In the genomic region with DNA sequence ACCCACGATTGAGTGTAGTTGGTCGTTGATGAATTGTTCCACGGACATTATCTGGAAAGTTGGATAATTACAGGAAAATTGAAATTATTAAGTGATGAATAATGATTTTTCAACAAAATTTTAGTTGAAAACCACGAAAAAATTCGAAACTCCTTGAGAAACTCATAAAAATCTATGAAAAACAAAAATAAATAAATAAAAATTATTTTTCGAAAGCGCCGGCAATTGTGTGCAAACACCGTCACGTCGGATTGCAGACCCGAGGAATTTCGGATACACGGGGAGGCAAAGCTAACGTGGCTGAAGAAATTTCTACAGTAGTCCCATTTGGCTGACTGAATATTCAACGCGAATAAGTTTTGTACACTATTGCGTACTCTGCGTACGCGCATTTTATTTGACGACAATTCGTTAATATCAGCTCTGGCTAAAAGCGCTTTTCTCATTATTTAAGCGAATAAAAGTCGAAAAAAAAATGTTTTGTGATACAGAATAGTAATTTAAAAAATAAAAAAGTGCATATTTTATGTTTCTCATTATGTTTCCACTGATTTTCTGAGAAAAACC, we compare ENCODE assay signal across 4 worm cellular contexts.
A peak's percentile ranks its signal among the peaks of the same experiment; 100 is the strongest.
TF ChIP-seq lines count a peak whose summit lies in the region.
"Not testable (repeated sequence)": the region's sequence is repeated elsewhere in the genome, so short reads cannot be mapped to it uniquely, and the experiment has no call there.

A gene (minus strand): TSS at position 51 of the 567 bp plus-strand sequence.

TF ChIP-seq in whole organism, L2 larva, 48 proteins besides CTCF, POLR2A, EP300 and RAD21 (continues in another document):
- TF ChIP-seq nhr-6 (tag; optimal IDR thresholded peaks at IDR 0.05; lab: Kevin White, UChicago) (peak; percentile 73), lsy-2 (tag; optimal IDR thresholded peaks at IDR 0.05; lab: Kevin White, UChicago) (peak; percentile 96 to 99), sma-3 (GFP tag; optimal IDR thresholded peaks at IDR 0.05; lab: Kevin White, UChicago) (peak; percentile 99), nhr-129 (tag; optimal IDR thresholded peaks at IDR 0.05; lab: Kevin White, UChicago) (peak; percentile 69), unc-55 (GFP tag; optimal IDR thresholded peaks at IDR 0.05; lab: Kevin White, UChicago) (peak; percentile 84), R02D3.7 (tag; optimal IDR thresholded peaks at IDR 0.05; lab: Kevin White, UChicago) (peak; percentile 21), gmeb-1 (tag; optimal IDR thresholded peaks at IDR 0.05; lab: Kevin White, UChicago) (peak; percentile 81), nhr-237 (tag; optimal IDR thresholded peaks at IDR 0.05; lab: Kevin White, UChicago) (peak; percentile 67), zag-1 (tag; optimal IDR thresholded peaks at IDR 0.05; lab: Kevin White, UChicago) (peak; percentile 56), nhr-77 (tag; optimal IDR thresholded peaks at IDR 0.05; lab: Kevin White, UChicago) (peak; percentile 92), nhr-25 (tag; optimal IDR thresholded peaks at IDR 0.05; lab: Kevin White, UChicago) (peak; percentile 87), snpc-4 (tag; optimal IDR thresholded peaks at IDR 0.05; lab: Kevin White, UChicago) (peak; percentile 60), crh-2 (tag; optimal IDR thresholded peaks at IDR 0.05; lab: Kevin White, UChicago) (peak; percentile 87), C34F6.9 (tag; optimal IDR thresholded peaks at IDR 0.05; lab: Kevin White, UChicago) (peak; percentile 85), ztf-4 (tag; optimal IDR thresholded peaks at IDR 0.05; lab: Kevin White, UChicago) (peak; percentile 46), mab-5 (tag; optimal IDR thresholded peaks at IDR 0.05; lab: Kevin White, UChicago) (peak; percentile 67), mdl-1 (tag; optimal IDR thresholded peaks at IDR 0.05; lab: Kevin White, UChicago) (peak in 1 of 2 experiments; percentile 80), Y55F3AM.14 (GFP tag; optimal IDR thresholded peaks at IDR 0.05; lab: Kevin White, UChicago) (peak; percentile 87), ZK546.5 (tag; optimal IDR thresholded peaks at IDR 0.05; lab: Kevin White, UChicago) (peak; percentile 74), sem-4 (tag; optimal IDR thresholded peaks at IDR 0.05; lab: Kevin White, UChicago) (peak; percentile 17), nhr-21 (tag; optimal IDR thresholded peaks at IDR 0.05; lab: Kevin White, UChicago) (peak; percentile 91)

TF ChIP-seq in whole organism, L4 larva, 104 proteins besides CTCF, POLR2A, EP300 and RAD21 (continues in another document):
- peak; percentile 98 for TF ChIP-seq egl-43 (GFP tag; IDR thresholded peaks at IDR 0.05; lab: Robert Waterston, UW)
- TF ChIP-seq hlh-30 (tag; optimal IDR thresholded peaks at IDR 0.05; lab: Kevin White, UChicago; ENCODE audit: insufficient read depth): peak; percentile 71
- peak; percentile 62 for TF ChIP-seq nhr-10 (tag; optimal IDR thresholded peaks at IDR 0.05; lab: Kevin White, UChicago)
- peak; percentile 100 for TF ChIP-seq zfp-3 (GFP tag; conservative IDR thresholded peaks at IDR 0.05; lab: Robert Waterston, UW)
- TF ChIP-seq F49E8.2 (tag; optimal IDR thresholded peaks at IDR 0.05; lab: Kevin White, UChicago; ENCODE audit: borderline replicate concordance): peak; percentile 84
- peak; percentile 94 for TF ChIP-seq dve-1 (tag; optimal IDR thresholded peaks at IDR 0.05; lab: Kevin White, UChicago; ENCODE audit: insufficient read depth)
- TF ChIP-seq duxl-1 (tag; optimal IDR thresholded peaks at IDR 0.05; lab: Kevin White, UChicago; ENCODE audit: poor library complexity): peak; percentile 92
- TF ChIP-seq mxl-3 (GFP tag; optimal IDR thresholded peaks at IDR 0.05; lab: Kevin White, UChicago): peak; percentile 94
- TF ChIP-seq T20F7.1 (GFP tag; optimal IDR thresholded peaks at IDR 0.05; lab: Kevin White, UChicago): peak; percentile 95
- TF ChIP-seq sdz-12 (GFP tag; optimal IDR thresholded peaks at IDR 0.05; lab: Kevin White, UChicago): peak; percentile 73
- peak; percentile 100 for TF ChIP-seq hmg-1.1 (GFP tag; IDR thresholded peaks at IDR 0.05; lab: Robert Waterston, UW)
- TF ChIP-seq jun-1 (tag; optimal IDR thresholded peaks at IDR 0.05; lab: Kevin White, UChicago): peak; percentile 40
- TF ChIP-seq arid-1 (GFP tag; conservative IDR thresholded peaks at IDR 0.05; lab: Robert Waterston, UW): peak; percentile 98
- peak; percentile 99 for TF ChIP-seq T26A8.4 (GFP tag; IDR thresholded peaks at IDR 0.05; lab: Robert Waterston, UW)
- TF ChIP-seq madf-5 (GFP tag; IDR thresholded peaks at IDR 0.05; lab: Robert Waterston, UW): peak; percentile 99 to 100
- peak; percentile 98 for TF ChIP-seq lin-38 (GFP tag; IDR thresholded peaks at IDR 0.05; lab: Robert Waterston, UW)
- TF ChIP-seq daf-16 (GFP tag; optimal IDR thresholded peaks at IDR 0.05; lab: Kevin White, UChicago): peak; percentile 70 to 92
- peak; percentile 76 for TF ChIP-seq daf-16 (tag; optimal IDR thresholded peaks at IDR 0.05; lab: Kevin White, UChicago)
- peak; percentile 93 for TF ChIP-seq spr-1 (tag; optimal IDR thresholded peaks at IDR 0.05; lab: Kevin White, UChicago)
- TF ChIP-seq tag-97 (GFP tag; IDR thresholded peaks at IDR 0.05; lab: Robert Waterston, UW): peak; percentile 100
- peak; percentile 84 for TF ChIP-seq aha-1 (tag; lab: Kevin White, UChicago)

TF ChIP-seq in whole organism, late embryonic, 69 proteins besides CTCF, POLR2A, EP300 and RAD21 (continues in another document):
- peak; percentile 5 for TF ChIP-seq dve-1 (tag; optimal IDR thresholded peaks at IDR 0.05; lab: Kevin White, UChicago)
- TF ChIP-seq C08G9.2 (tag; optimal IDR thresholded peaks at IDR 0.05; lab: Kevin White, UChicago): peak; percentile 89
- peak; percentile 69; the same call in 1 of the 2 replicates for TF ChIP-seq ceh-45 (GFP tag; IDR thresholded peaks at IDR 0.05; lab: Robert Waterston, UW)
- peak; percentile 80 for TF ChIP-seq ets-4 (tag; optimal IDR thresholded peaks at IDR 0.05; lab: Kevin White, UChicago)
- peak; percentile 65 for TF ChIP-seq ceh-2 (tag; optimal IDR thresholded peaks at IDR 0.05; lab: Kevin White, UChicago)
- peak; percentile 72 for TF ChIP-seq nfya-1 (tag; optimal IDR thresholded peaks at IDR 0.05; lab: Kevin White, UChicago)
- TF ChIP-seq ceh-34 (tag; optimal IDR thresholded peaks at IDR 0.05; lab: Kevin White, UChicago): peak; percentile 76
- peak; percentile 50 for TF ChIP-seq madf-2 (tag; optimal IDR thresholded peaks at IDR 0.05; lab: Kevin White, UChicago)
- peak; percentile 91 for TF ChIP-seq ceh-31 (tag; optimal IDR thresholded peaks at IDR 0.05; lab: Kevin White, UChicago)
- TF ChIP-seq rnt-1 (tag; optimal IDR thresholded peaks at IDR 0.05; lab: Kevin White, UChicago): peak; percentile 57
- peak; percentile 62; the same call in 1 of the 2 replicates for TF ChIP-seq unc-3 (GFP tag; conservative IDR thresholded peaks at IDR 0.05; lab: Robert Waterston, UW)
- not testable (repeated sequence) for TF ChIP-seq unc-3 (tag; optimal IDR thresholded peaks at IDR 0.05; lab: Kevin White, UChicago)
- TF ChIP-seq unc-86 (tag; optimal IDR thresholded peaks at IDR 0.05; lab: Kevin White, UChicago): peak; percentile 54
- peak; percentile 78 for TF ChIP-seq hlh-8 (tag; optimal IDR thresholded peaks at IDR 0.05; lab: Kevin White, UChicago)
- TF ChIP-seq tbx-2 (tag; optimal IDR thresholded peaks at IDR 0.05; lab: Kevin White, UChicago): peak; percentile 74
- TF ChIP-seq elt-2 (tag; optimal IDR thresholded peaks at IDR 0.05; lab: Kevin White, UChicago): peak; percentile 60
- peak; percentile 82 for TF ChIP-seq ceh-14 (tag; optimal IDR thresholded peaks at IDR 0.05; lab: Kevin White, UChicago)
- peak; percentile 41 for TF ChIP-seq zip-5 (tag; optimal IDR thresholded peaks at IDR 0.05; lab: Kevin White, UChicago)
- TF ChIP-seq pha-2 (tag; optimal IDR thresholded peaks at IDR 0.05; lab: Kevin White, UChicago): peak; percentile 15
- peak; percentile 60 for TF ChIP-seq ztf-16 (tag; optimal IDR thresholded peaks at IDR 0.05; lab: Kevin White, UChicago)
- TF ChIP-seq tbx-7 (tag; optimal IDR thresholded peaks at IDR 0.05; lab: Kevin White, UChicago): peak; percentile 67
- peak; percentile 85 for TF ChIP-seq ceh-18 (tag; optimal IDR thresholded peaks at IDR 0.05; lab: Kevin White, UChicago)
- TF ChIP-seq fax-1 (tag; optimal IDR thresholded peaks at IDR 0.05; lab: Kevin White, UChicago): peak; percentile 47

TF ChIP-seq in whole organism, mixed stage, embryonic, 35 proteins besides CTCF, POLR2A, EP300 and RAD21:
- TF ChIP-seq bed-3 (GFP tag; optimal IDR thresholded peaks at IDR 0.05; lab: Kevin White, UChicago) (peak; percentile 1), lsy-2 (tag; optimal IDR thresholded peaks at IDR 0.05; lab: Kevin White, UChicago) (peak; percentile 95), mls-2 (tag; optimal IDR thresholded peaks at IDR 0.05; lab: Kevin White, UChicago) (peak; percentile 20), cnd-1 (tag; optimal IDR thresholded peaks at IDR 0.05; lab: Kevin White, UChicago) (peak; percentile 20), ceh-43 (GFP tag; optimal IDR thresholded peaks at IDR 0.05; lab: Kevin White, UChicago) (peak; percentile 8), unc-120 (tag; optimal IDR thresholded peaks at IDR 0.05; lab: Kevin White, UChicago; ENCODE audit: poor library complexity, severe bottlenecking) (peak; percentile 25), ces-1 (GFP tag; optimal IDR thresholded peaks at IDR 0.05; lab: Kevin White, UChicago) (peak; percentile 71), sptf-1 (tag; optimal IDR thresholded peaks at IDR 0.05; lab: Kevin White, UChicago) (peak; percentile 7), mep-1 (tag; optimal IDR thresholded peaks at IDR 0.05; lab: Kevin White, UChicago) (peak; percentile 37), nhr-237 (tag; optimal IDR thresholded peaks at IDR 0.05; lab: Kevin White, UChicago) (peak; percentile 81), drap-1 (GFP tag; optimal IDR thresholded peaks at IDR 0.05; lab: Kevin White, UChicago) (peak; percentile 21), ham-2 (GFP tag; optimal IDR thresholded peaks at IDR 0.05; lab: Kevin White, UChicago) (peak; percentile 76), lin-13 (tag; optimal IDR thresholded peaks at IDR 0.05; lab: Kevin White, UChicago) (peak; percentile 46)
